Fruit fly (Drosophila melanogaster) whole organism, embryonic: ENCODE results near the gene Tet.

ENCODE experiments used
- CG8478 ChIP-seq: fragments of >200 bp; optimal IDR thresholded peaks from 2 replicates; lab custom pipeline; 2018
- chn ChIP-seq: fragments of 200-800 bp; sonication (Bioruptor generic); optimal IDR thresholded peaks from 2 replicates; lab custom pipeline; 2016; ENCODE audit warnings: missing biosample characterization, missing genetic modification characterization
- ci ChIP-seq: fragments of 200-800 bp; sonication (Bioruptor generic); IDR thresholded peaks from 3 replicates; pipeline ENCODE4 v1.3.6; 2022; ENCODE audit warnings: missing biosample characterization, missing genetic modification characterization
- da ChIP-seq: fragments of 200-800 bp; sonication (Bioruptor generic); optimal IDR thresholded peaks from 2 replicates; lab custom pipeline; 2016; ENCODE audit warnings: missing biosample characterization, missing genetic modification characterization
- dmrt99B ChIP-seq: fragments of 200-800 bp; sonication (Bioruptor generic); optimal IDR thresholded peaks from 2 replicates; lab custom pipeline; 2018; ENCODE audit warnings: missing biosample characterization, mild to moderate bottlenecking, missing genetic modification characterization, moderate library complexity
- onecut ChIP-seq: fragments of 200-800 bp; sonication (Bioruptor generic); IDR thresholded peaks from 2 replicates; pipeline ENCODE4 v1.3.6; 2022; ENCODE audit warnings: missing biosample characterization, missing genetic modification characterization

- TF ChIP-seq CG8478 (lab: Kevin White, UChicago) (no peak), da (no peak), dmrt99B (no peak), ci (GFP tag; lab: Robert Waterston, UW) (no peak), onecut (GFP tag; lab: Robert Waterston, UW) (no peak), chn (no peak)
Observed at dm6 chr3L:2887399-2887798, 8.4 kb upstream of the Tet start.
